Fruit fly (Drosophila melanogaster) whole organism, embryonic: ENCODE measurements around the gene CaBP1.

Source experiments
- Ada2b ChIP-seq: fragments of 200-800 bp; sonication (Bioruptor generic); IDR thresholded peaks from 2 replicates; pipeline ENCODE4 v1.3.6; 2022; ENCODE audit warnings: missing biosample characterization, missing genetic modification characterization
- Bdp1 ChIP-seq: fragments of 200-800 bp; sonication (Bioruptor generic); optimal IDR thresholded peaks from 3 replicates; lab custom pipeline; 2016; ENCODE audit warnings: missing biosample characterization, missing genetic modification characterization
- C15 ChIP-seq: fragments of 200-800 bp; sonication (Bioruptor generic); IDR thresholded peaks from 3 replicates; pipeline ENCODE4 v1.3.6; 2022; ENCODE audit warnings: missing biosample characterization, missing genetic modification characterization
- CG10147 ChIP-seq: fragments of 200-800 bp; sonication (Bioruptor generic); optimal IDR thresholded peaks from 2 replicates; lab custom pipeline; 2019; ENCODE audit warnings: missing biosample characterization, mild to moderate bottlenecking, missing genetic modification characterization, moderate library complexity
- CG10959 ChIP-seq: fragments of 200-800 bp; sonication (Bioruptor generic); IDR thresholded peaks from 2 replicates; pipeline ENCODE4 v1.3.6; 2022; ENCODE audit warnings: missing biosample characterization, missing genetic modification characterization
- CG11560 ChIP-seq: fragments of 200-800 bp; sonication (Bioruptor generic); IDR thresholded peaks from 3 replicates; pipeline ENCODE4 v1.3.6; 2022; ENCODE audit warnings: missing biosample characterization, missing genetic modification characterization
- CG14667 ChIP-seq: fragments of 200-800 bp; sonication (Bioruptor generic); IDR thresholded peaks from 2 replicates; pipeline ENCODE4 v1.3.6; 2022; ENCODE audit warnings: missing biosample characterization, missing genetic modification characterization
- CG16815 ChIP-seq: fragments of 200-800 bp; sonication (Bioruptor generic); optimal IDR thresholded peaks from 3 replicates; lab custom pipeline; 2017; ENCODE audit warnings: missing biosample characterization, mild to moderate bottlenecking, missing genetic modification characterization
- CG17186 ChIP-seq: fragments of 200-800 bp; sonication (Bioruptor generic); optimal IDR thresholded peaks from 3 replicates; lab custom pipeline; 2017; ENCODE audit warnings: missing biosample characterization, missing genetic modification reagents, missing genetic modification characterization
- CG17568 ChIP-seq: fragments of 200-800 bp; sonication (Bioruptor generic); optimal IDR thresholded peaks from 2 replicates; lab custom pipeline; 2018; ENCODE audit warnings: missing biosample characterization, mild to moderate bottlenecking, missing genetic modification characterization, moderate library complexity
- CG18599 ChIP-seq: fragments of 200-800 bp; sonication (Bioruptor generic); optimal IDR thresholded peaks from 3 replicates; lab custom pipeline; 2017; ENCODE audit warnings: missing biosample characterization, missing genetic modification characterization, mild to moderate bottlenecking, moderate library complexity, missing genetic modification reagents
- CG2199 ChIP-seq: fragments of 200-800 bp; sonication (Bioruptor generic); IDR thresholded peaks from 3 replicates; pipeline ENCODE4 v1.3.6; 2022; ENCODE audit warnings: missing biosample characterization, missing genetic modification characterization
- CG4730 ChIP-seq: fragments of 200-800 bp; sonication (Bioruptor generic); IDR thresholded peaks from 2 replicates; pipeline ENCODE4 v1.3.6; 2022; ENCODE audit warnings: missing biosample characterization, missing genetic modification characterization
- CG4820 ChIP-seq: fragments of 200-800 bp; sonication (Bioruptor generic); optimal IDR thresholded peaks from 3 replicates; lab custom pipeline; 2016; ENCODE audit warnings: missing biosample characterization, missing genetic modification characterization
- CG6175 ChIP-seq: fragments of 200-800 bp; sonication (Bioruptor generic); IDR thresholded peaks from 3 replicates; pipeline ENCODE4 v1.3.6; 2022; ENCODE audit warnings: missing biosample characterization, missing genetic modification characterization
- CG9797 ChIP-seq: fragments of 200-800 bp; sonication (Bioruptor generic); optimal IDR thresholded peaks from 3 replicates; lab custom pipeline; 2018; ENCODE audit warnings: missing biosample characterization, mild to moderate bottlenecking, missing genetic modification characterization
- Dip3 ChIP-seq: fragments of 200-800 bp; sonication (Bioruptor generic); optimal IDR thresholded peaks from 3 replicates; lab custom pipeline; 2016; ENCODE audit warnings: missing biosample characterization, missing genetic modification characterization
- Ets65A ChIP-seq: fragments of 200-800 bp; sonication (Bioruptor generic); peaks from one replicate; lab custom pipeline; 2016; ENCODE audit warnings: missing biosample characterization, missing genetic modification characterization
- Fer1 ChIP-seq: fragments of 200-800 bp; sonication (Bioruptor generic); optimal IDR thresholded peaks from 2 replicates; lab custom pipeline; 2017; ENCODE audit warnings: missing biosample characterization, mild to moderate bottlenecking, missing genetic modification characterization
- HLH54F ChIP-seq: fragments of 200-800 bp; sonication (Bioruptor generic); optimal IDR thresholded peaks from 3 replicates; lab custom pipeline; 2016; ENCODE audit warnings: missing biosample characterization, missing genetic modification characterization
- HmgZ ChIP-seq: fragments of 200-800 bp; sonication (Bioruptor generic); optimal IDR thresholded peaks from 2 replicates; lab custom pipeline; 2018; ENCODE audit warnings: missing biosample characterization, mild to moderate bottlenecking, missing genetic modification characterization
- Lpt ChIP-seq: fragments of >200 bp; optimal IDR thresholded peaks from 2 replicates; lab custom pipeline; 2018; ENCODE audit warnings: missing biosample characterization, missing genetic modification characterization
- NFAT ChIP-seq: fragments of 200-800 bp; sonication (Bioruptor generic); IDR thresholded peaks from 2 replicates; pipeline ENCODE4 v1.3.6; 2022; ENCODE audit warnings: missing biosample characterization, missing genetic modification characterization
- Rfx ChIP-seq: fragments of 200-800 bp; sonication (Bioruptor generic); IDR thresholded peaks from 2 replicates; pipeline ENCODE4 v1.3.6; 2022; ENCODE audit warnings: missing biosample characterization, missing genetic modification characterization
- Scr ChIP-seq: fragments of 200-800 bp; sonication (Bioruptor generic); IDR thresholded peaks from 2 replicates; pipeline ENCODE4 v1.3.6; 2022; ENCODE audit warnings: missing biosample characterization, missing genetic modification characterization; ENCODE audit not compliant: partially characterized antibody
- Spps ChIP-seq: fragments of 200-800 bp; sonication (Bioruptor generic); optimal IDR thresholded peaks from 2 replicates; lab custom pipeline; 2018; ENCODE audit warnings: missing biosample characterization, mild to moderate bottlenecking, missing genetic modification characterization
- Ssrp ChIP-seq: fragments of 200-800 bp; sonication (Bioruptor generic); optimal IDR thresholded peaks from 2 replicates; lab custom pipeline; 2018; ENCODE audit warnings: missing biosample characterization, mild to moderate bottlenecking, missing genetic modification characterization, moderate library complexity
- amos ChIP-seq: fragments of 200-800 bp; sonication (Bioruptor generic); IDR thresholded peaks from 2 replicates; pipeline ENCODE4 v1.3.6; 2022; ENCODE audit warnings: missing biosample characterization, missing genetic modification characterization; ENCODE audit not compliant: partially characterized antibody
- aop ChIP-seq: fragments of 200-800 bp; sonication (Bioruptor generic); IDR thresholded peaks from 2 replicates; pipeline ENCODE4 v1.3.6; 2022; ENCODE audit warnings: missing biosample characterization, missing genetic modification characterization
- ci ChIP-seq: fragments of 200-800 bp; sonication (Bioruptor generic); IDR thresholded peaks from 3 replicates; pipeline ENCODE4 v1.3.6; 2022; ENCODE audit warnings: missing biosample characterization, missing genetic modification characterization
- corto ChIP-seq: fragments of 200-800 bp; sonication (Bioruptor generic); optimal IDR thresholded peaks from 2 replicates; lab custom pipeline; 2016; ENCODE audit warnings: missing biosample characterization, mild to moderate bottlenecking, missing genetic modification characterization, moderate library complexity
- ewg ChIP-seq: fragments of 200-800 bp; sonication (Bioruptor generic); optimal IDR thresholded peaks from 3 replicates; lab custom pipeline; 2017; ENCODE audit warnings: mild to moderate bottlenecking, missing biosample characterization, missing genetic modification reagents, missing genetic modification characterization
- exex ChIP-seq: fragments of 200-800 bp; sonication (Bioruptor generic); optimal IDR thresholded peaks from 4 replicates; lab custom pipeline; 2018; ENCODE audit warnings: missing biosample characterization, mild to moderate bottlenecking, missing genetic modification characterization, moderate library complexity
- grn ChIP-seq: fragments of 200-800 bp; sonication (Bioruptor generic); optimal IDR thresholded peaks from 3 replicates; lab custom pipeline; 2017; ENCODE audit warnings: missing biosample characterization, missing genetic modification characterization
- gsb ChIP-seq: fragments of 200-800 bp; sonication (Bioruptor generic); IDR thresholded peaks from 2 replicates; pipeline ENCODE4 v1.3.6; 2022; ENCODE audit warnings: missing biosample characterization, missing genetic modification characterization
- gsb-n ChIP-seq: fragments of 200-800 bp; sonication (Bioruptor generic); optimal IDR thresholded peaks from 3 replicates; lab custom pipeline; 2018; ENCODE audit warnings: missing biosample characterization, mild to moderate bottlenecking, missing genetic modification characterization
- gt ChIP-seq: fragments of 200-800 bp; sonication (Bioruptor generic); IDR thresholded peaks from 2 replicates; pipeline ENCODE4 v1.3.6; 2022; ENCODE audit warnings: missing biosample characterization, missing genetic modification characterization
- nerfin-2 ChIP-seq: fragments of 200-800 bp; sonication (Bioruptor generic); IDR thresholded peaks from 2 replicates; pipeline ENCODE4 v1.3.6; 2022; ENCODE audit warnings: missing biosample characterization, missing genetic modification characterization; ENCODE audit not compliant: partially characterized antibody
- oc ChIP-seq: fragments of 200-800 bp; sonication (Bioruptor generic); optimal IDR thresholded peaks from 2 replicates; lab custom pipeline; 2018; ENCODE audit warnings: missing biosample characterization, mild to moderate bottlenecking, missing genetic modification characterization, moderate library complexity
- p53 ChIP-seq: fragments of 200-800 bp; sonication (Bioruptor generic); optimal IDR thresholded peaks from 2 replicates; lab custom pipeline; 2016; ENCODE audit warnings: missing biosample characterization, missing genetic modification characterization
- peb ChIP-seq: fragments of 200-800 bp; sonication (Bioruptor generic); IDR thresholded peaks from 2 replicates; pipeline ENCODE4 v1.3.6; 2022; ENCODE audit warnings: missing biosample characterization, missing genetic modification characterization
- pnt ChIP-seq: fragments of 200-800 bp; sonication (Bioruptor generic); optimal IDR thresholded peaks from 3 replicates; lab custom pipeline; 2016; ENCODE audit warnings: missing biosample characterization, missing genetic modification characterization
- pros ChIP-seq: fragments of 200-800 bp; sonication (Bioruptor generic); optimal IDR thresholded peaks from 3 replicates; lab custom pipeline; 2019; ENCODE audit warnings: missing biosample characterization, mild to moderate bottlenecking, missing genetic modification characterization, moderate library complexity
- ranshi ChIP-seq: fragments of 200-800 bp; sonication (Bioruptor generic); IDR thresholded peaks from 2 replicates; pipeline ENCODE4 v1.3.6; 2022; ENCODE audit warnings: missing biosample characterization, missing genetic modification characterization
- rib ChIP-seq: fragments of 200-800 bp; sonication (Bioruptor generic); IDR thresholded peaks from 2 replicates; pipeline ENCODE4 v1.3.6; 2022; ENCODE audit warnings: missing biosample characterization, missing genetic modification characterization
- sens ChIP-seq: fragments of 200-800 bp; sonication (Bioruptor generic); peaks from one replicate; lab custom pipeline; 2016; ENCODE audit warnings: missing biosample characterization, missing genetic modification characterization
- sqz ChIP-seq: fragments of 200-800 bp; sonication (Bioruptor generic); optimal IDR thresholded peaks from 3 replicates; lab custom pipeline; 2018; ENCODE audit warnings: missing biosample characterization, mild to moderate bottlenecking, missing genetic modification characterization
- stc ChIP-seq: fragments of 200-800 bp; sonication (Bioruptor generic); IDR thresholded peaks from 2 replicates; pipeline ENCODE4 v1.3.6; 2022; ENCODE audit warnings: missing biosample characterization, missing genetic modification characterization
- tap ChIP-seq: fragments of 200-800 bp; optimal IDR thresholded peaks from 3 replicates; lab custom pipeline; 2019; ENCODE audit warnings: missing biosample characterization, mild to moderate bottlenecking, missing genetic modification characterization, moderate library complexity
- tgo ChIP-seq: fragments of 200-800 bp; sonication (Bioruptor generic); IDR thresholded peaks from 3 replicates; pipeline ENCODE4 v1.3.6; 2022; ENCODE audit warnings: missing biosample characterization, missing genetic modification characterization
- usp ChIP-seq: fragments of >200 bp; optimal IDR thresholded peaks from 2 replicates; lab custom pipeline; 2017; ENCODE audit warnings: missing biosample characterization, missing genetic modification characterization
- wek ChIP-seq: fragments of 200-800 bp; sonication (Bioruptor generic); optimal IDR thresholded peaks from 3 replicates; lab custom pipeline; 2018; ENCODE audit warnings: missing biosample characterization, mild to moderate bottlenecking, missing genetic modification characterization, moderate library complexity
- zfh2 ChIP-seq: fragments of 200-800 bp; sonication (Bioruptor generic); optimal IDR thresholded peaks from 2 replicates; lab custom pipeline; 2016; ENCODE audit warnings: missing biosample characterization, missing genetic modification characterization

CaBP1 gene

dm6 chr2L:16315027-16315426, 41.5 kb downstream of the CaBP1 start (continued):
- TF ChIP-seq CG16815 (GFP tag; lab: Kevin White, UChicago) (no peak), tap (tag; lab: Kevin White, UChicago) (no peak), ranshi (GFP tag; lab: Robert Waterston, UW) (no peak; the same call in 1 of the 2 replicates), gsb (GFP tag; lab: Robert Waterston, UW) (no peak), Spps (tag; lab: Kevin White, UChicago) (no peak), Lpt (GFP tag; lab: Kevin White, UChicago) (no peak), Scr (no peak), gt (no peak), Ets65A (GFP tag; lab: Kevin White, UChicago) (peak; percentile 56), amos (GFP tag; lab: Robert Waterston, UW) (no peak; the same call in 1 of the 2 replicates), ci (GFP tag; lab: Robert Waterston, UW) (peak; percentile 48; the same call in 1 of the 3 replicates), CG10959 (GFP tag; lab: Robert Waterston, UW) (no peak), exex (tag; lab: Kevin White, UChicago) (peak; percentile 62), grn (peak; percentile 9), ewg (GFP tag; lab: Kevin White, UChicago) (no peak), CG4820 (GFP tag; lab: Kevin White, UChicago) (no peak), HLH54F (GFP tag; lab: Kevin White, UChicago) (no peak), CG17186 (GFP tag; lab: Kevin White, UChicago) (no peak), rib (GFP tag; lab: Robert Waterston, UW) (peak; percentile 66; the same call in 1 of the 2 replicates), stc (GFP tag; lab: Robert Waterston, UW) (no peak), oc (peak; percentile 16), C15 (no peak), CG4730 (GFP tag; lab: Robert Waterston, UW) (no peak), CG14667 (GFP tag; lab: Robert Waterston, UW) (no peak), corto (GFP tag; lab: Kevin White, UChicago) (peak; percentile 19), CG9797 (GFP tag; lab: Kevin White, UChicago) (no peak), Ada2b (GFP tag; lab: Robert Waterston, UW) (no peak), CG6175 (GFP tag; lab: Robert Waterston, UW) (no peak), gsb-n (tag; lab: Kevin White, UChicago) (no peak), peb (no peak), pros (GFP tag; lab: Kevin White, UChicago) (peak; percentile 88), Dip3 (GFP tag; lab: Kevin White, UChicago) (no peak), CG10147 (no peak), wek (GFP tag; lab: Kevin White, UChicago) (no peak), CG17568 (no peak), sens (peak; percentile 49), Bdp1 (GFP tag; lab: Kevin White, UChicago) (no peak), CG2199 (GFP tag; lab: Robert Waterston, UW) (peak; percentile 67; the same call in 1 of the 3 replicates), Rfx (peak; percentile 36; the same call in 1 of the 2 replicates), nerfin-2 (GFP tag; lab: Robert Waterston, UW) (no peak), sqz (GFP tag; lab: Kevin White, UChicago) (peak; percentile 65), zfh2 (no peak), NFAT (GFP tag; lab: Robert Waterston, UW) (0 out of 2 replicates have a peak, but pooled peaks have one; percentile 43), Fer1 (GFP tag; lab: Kevin White, UChicago) (peak; percentile 9), p53 (GFP tag; lab: Kevin White, UChicago) (no peak), CG11560 (tag; lab: Robert Waterston, UW) (no peak), Ssrp (tag; lab: Kevin White, UChicago) (no peak), usp (GFP tag; lab: Kevin White, UChicago) (no peak), tgo (GFP tag; lab: Robert Waterston, UW) (no peak), aop (no peak), pnt (GFP tag; lab: Kevin White, UChicago) (no peak), HmgZ (tag; lab: Kevin White, UChicago) (peak; percentile 57), CG18599 (GFP tag; lab: Kevin White, UChicago) (no peak)
